Worm (Caenorhabditis elegans) whole organism, mixed stage, embryonic: ENCODE results near the gene F54B11.11.

Experiments
- ces-1 ChIP-seq: fragments of 150-350 bp; optimal IDR thresholded peaks from 2 replicates; lab custom pipeline; 2014; ENCODE audit warnings: missing biosample characterization, missing genetic modification reagents, missing genetic modification characterization
- elt-1 ChIP-seq: sonication (generic microtip); optimal IDR thresholded peaks from 2 replicates; lab custom pipeline; 2017; ENCODE audit warnings: missing genetic modification characterization, mild to moderate bottlenecking, missing compliant biosample characterization, antibody characterized with exemption, moderate library complexity, borderline replicate concordance; ENCODE audit not compliant: insufficient read depth
- elt-3 ChIP-seq: fragments of 150-350 bp; optimal IDR thresholded peaks from 2 replicates; lab custom pipeline; 2014; ENCODE audit warnings: missing biosample characterization, missing genetic modification characterization
- flh-1 ChIP-seq: fragments of 200-800 bp; sonication (Bioruptor generic); optimal IDR thresholded peaks from 2 replicates; lab custom pipeline; 2018; ENCODE audit warnings: mild to moderate bottlenecking, missing genetic modification characterization, moderate library complexity, missing compliant biosample characterization
- lsy-2 ChIP-seq: fragments of 150-350 bp; optimal IDR thresholded peaks from 2 replicates; lab custom pipeline; 2014; ENCODE audit warnings: missing biosample characterization, missing genetic modification characterization
- nhr-12 ChIP-seq: fragments of 150-350 bp; optimal IDR thresholded peaks from 2 replicates; lab custom pipeline; 2014; ENCODE audit warnings: missing biosample characterization, missing genetic modification characterization
- nhr-237 ChIP-seq: fragments of 150-350 bp; optimal IDR thresholded peaks from 2 replicates; lab custom pipeline; 2014; ENCODE audit warnings: missing biosample characterization, missing genetic modification characterization
- sem-2 ChIP-seq: fragments of 200-800 bp; sonication (Bioruptor generic); optimal IDR thresholded peaks from 2 replicates; lab custom pipeline; 2018; ENCODE audit warnings: mild to moderate bottlenecking, missing genetic modification characterization, missing compliant biosample characterization

- no peak for TF ChIP-seq elt-3 (tag; lab: Kevin White, UChicago)
- TF ChIP-seq lsy-2 (tag; lab: Kevin White, UChicago): no peak
- no peak for TF ChIP-seq sem-2
- TF ChIP-seq flh-1: no peak
- no peak for TF ChIP-seq elt-1
- TF ChIP-seq ces-1 (GFP tag; lab: Kevin White, UChicago): no peak
- no peak for TF ChIP-seq nhr-12 (tag; lab: Kevin White, UChicago)
- TF ChIP-seq nhr-237 (tag; lab: Kevin White, UChicago): no peak
Observed at ce11 chrX:13618574-13618973, 40.0 kb downstream of the F54B11.11 start, which contains the start of gene nlp-53.
